Worm (Caenorhabditis elegans) whole organism, L3 larva: ENCODE measurements around the gene F21D5.4.
A peak's percentile ranks its signal among the peaks of the same experiment; 100 is the strongest.
"Not testable (repeated sequence)": the region's sequence is repeated elsewhere in the genome, so short reads cannot be mapped to it uniquely, and the experiment has no call there.

Source experiments
- ama-1 ChIP-seq: fragments of 150-350 bp; optimal IDR thresholded peaks from 2 replicates; lab custom pipeline; 2018
- ceh-28 ChIP-seq: fragments of 150-350 bp; optimal IDR thresholded peaks from 2 replicates; lab custom pipeline; 2014; ENCODE audit warnings: missing biosample characterization, missing genetic modification reagents, missing genetic modification characterization
- egl-5 ChIP-seq: fragments of 150-350 bp; optimal IDR thresholded peaks from 2 replicates; lab custom pipeline; 2017; ENCODE audit warnings: missing biosample characterization, missing genetic modification reagents, missing genetic modification characterization, inconsistent platforms
- elt-3 ChIP-seq, 3 experiments: fragments of 150-350 bp in 1 of 3; sonication (generic microtip) in 2 of 3; optimal IDR thresholded peaks; 2 replicates in 2 of 3; 4 replicates in 1 of 3; lab custom pipeline; 2014 to 2017; ENCODE audit warnings: missing biosample characterization in 3 of 3, missing genetic modification characterization in 3 of 3
- eor-1 ChIP-seq, 2 experiments: fragments of 150-350 bp; optimal IDR thresholded peaks; 2 replicates each; lab custom pipeline; 2014 to 2018; ENCODE audit warnings: missing biosample characterization in 2 of 2, missing genetic modification characterization in 2 of 2
- hmg-11 ChIP-seq: sonication (generic microtip); optimal IDR thresholded peaks from 2 replicates; lab custom pipeline; 2016; ENCODE audit warnings: missing genetic modification characterization, missing compliant biosample characterization
- lsy-12 ChIP-seq: sonication (generic microtip); optimal IDR thresholded peaks from 2 replicates; lab custom pipeline; 2016; ENCODE audit warnings: mild to moderate bottlenecking, missing genetic modification characterization, missing compliant biosample characterization
- mml-1 ChIP-seq: fragments of 150-350 bp; sonication (generic microtip); optimal IDR thresholded peaks from 3 replicates; lab custom pipeline; 2014; ENCODE audit warnings: missing biosample characterization, missing genetic modification characterization
- nfya-1 ChIP-seq: sonication (generic microtip); optimal IDR thresholded peaks from 2 replicates; lab custom pipeline; 2017; ENCODE audit warnings: missing genetic modification characterization, mild to moderate bottlenecking, missing compliant biosample characterization, antibody characterized with exemption, moderate library complexity; ENCODE audit not compliant: insufficient read depth
- nhr-237 ChIP-seq: fragments of 150-350 bp; optimal IDR thresholded peaks from 2 replicates; lab custom pipeline; 2014; ENCODE audit warnings: missing biosample characterization, missing genetic modification characterization
- nhr-28 ChIP-seq: fragments of 150-350 bp; optimal IDR thresholded peaks from 2 replicates; lab custom pipeline; 2014; ENCODE audit warnings: missing biosample characterization, missing genetic modification characterization
- nhr-43 ChIP-seq: sonication (generic microtip); optimal IDR thresholded peaks from 2 replicates; lab custom pipeline; 2016; ENCODE audit warnings: mild to moderate bottlenecking, missing genetic modification characterization, missing compliant biosample characterization; ENCODE audit not compliant: poor library complexity, severe bottlenecking
- nhr-67 ChIP-seq: fragments of 150-350 bp; optimal IDR thresholded peaks from 2 replicates; lab custom pipeline; 2014; ENCODE audit warnings: missing biosample characterization, missing genetic modification characterization
- nhr-76 ChIP-seq: fragments of 150-350 bp; sonication (generic microtip); optimal IDR thresholded peaks from 5 replicates; lab custom pipeline; 2014; ENCODE audit warnings: missing biosample characterization, missing genetic modification characterization
- pha-4 ChIP-seq: fragments of 150-350 bp; optimal IDR thresholded peaks from 2 replicates; lab custom pipeline; 2014; ENCODE audit warnings: missing biosample characterization, missing genetic modification reagents, missing genetic modification characterization
- sea-2 ChIP-seq: fragments of 150-350 bp; sonication (generic microtip); optimal IDR thresholded peaks from 4 replicates; lab custom pipeline; 2014; ENCODE audit warnings: missing biosample characterization, missing genetic modification reagents, missing genetic modification characterization
- skn-1 ChIP-seq: fragments of 150-350 bp; optimal IDR thresholded peaks from 2 replicates; lab custom pipeline; 2014; ENCODE audit warnings: missing biosample characterization, missing genetic modification characterization
- ztf-11 ChIP-seq: fragments of 150-350 bp; optimal IDR thresholded peaks from 2 replicates; lab custom pipeline; 2014; ENCODE audit warnings: missing biosample characterization, missing genetic modification characterization

F21D5.4 gene

DNA sequence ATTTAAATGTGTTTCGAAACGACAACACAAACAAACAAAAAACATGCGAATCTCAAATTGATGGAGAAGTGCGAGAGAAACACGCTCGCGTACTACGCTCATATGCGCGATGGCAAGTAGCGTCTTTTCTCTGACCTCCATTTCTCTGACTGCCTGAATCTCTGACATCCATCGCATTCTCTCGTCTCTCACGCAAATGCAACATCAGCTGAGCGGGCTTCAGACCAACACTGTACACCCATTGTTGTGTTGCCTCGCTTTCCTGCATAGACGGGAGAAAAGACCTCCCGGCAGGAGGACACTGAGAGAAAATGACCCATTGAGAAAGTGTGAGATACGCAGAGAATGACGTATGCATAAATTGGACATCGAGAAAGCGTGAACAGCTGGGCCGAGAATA is 44.3 kb downstream of the F21D5.4 start (continued):
- TF ChIP-seq sea-2 (peak; percentile 16), ztf-11 (tag; lab: Kevin White, UChicago) (no peak), hmg-11 (tag; lab: Kevin White, UChicago) (peak; percentile 83)

DNA sequence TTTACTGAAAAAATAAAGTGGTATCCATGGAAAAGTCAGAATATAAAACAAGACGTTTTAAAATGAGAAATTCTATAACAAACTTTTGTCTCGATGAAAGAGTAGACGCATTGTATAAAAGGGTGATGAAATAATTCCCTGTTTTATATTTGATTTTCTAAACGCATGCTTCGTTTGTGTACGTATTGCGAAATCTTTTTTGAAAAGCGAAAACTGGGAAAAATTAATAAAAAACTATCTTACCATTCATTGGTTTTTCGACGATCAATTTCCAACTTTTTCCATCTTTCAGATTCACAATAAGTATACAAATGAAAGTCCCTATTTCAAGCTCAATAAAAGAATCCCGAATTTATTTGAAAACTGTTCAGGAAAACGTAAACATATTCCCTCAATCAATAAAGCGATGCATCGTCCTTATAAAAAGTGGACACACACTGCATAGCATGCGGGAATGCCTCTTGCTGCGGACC is 47.0 kb downstream of the F21D5.4 start, which contains the start of gene C33D9.13:
Gene C33D9.13 (minus strand): TSS at position 423 of the 473 bp plus-strand sequence.
- TF ChIP-seq ceh-28 (tag; lab: Kevin White, UChicago) = peak; percentile 1
- TF ChIP-seq ama-1 (lab: Kevin White, UChicago) = no peak
- TF ChIP-seq nhr-28 (tag; lab: Kevin White, UChicago) = no peak
- no peak for TF ChIP-seq nhr-43 (tag; lab: Kevin White, UChicago)
- no peak for TF ChIP-seq mml-1 (tag; lab: Kevin White, UChicago)
- peak; percentile 21 for TF ChIP-seq pha-4
- TF ChIP-seq elt-3 (tag; optimal IDR thresholded peaks at IDR 0.05; lab: Kevin White, UChicago) = no peak
- TF ChIP-seq lsy-12 (tag; lab: Kevin White, UChicago) = no peak
- TF ChIP-seq eor-1 (tag; optimal IDR thresholded peaks at IDR 0.05; lab: Kevin White, UChicago) = no peak
- no peak for TF ChIP-seq nhr-237

DNA sequence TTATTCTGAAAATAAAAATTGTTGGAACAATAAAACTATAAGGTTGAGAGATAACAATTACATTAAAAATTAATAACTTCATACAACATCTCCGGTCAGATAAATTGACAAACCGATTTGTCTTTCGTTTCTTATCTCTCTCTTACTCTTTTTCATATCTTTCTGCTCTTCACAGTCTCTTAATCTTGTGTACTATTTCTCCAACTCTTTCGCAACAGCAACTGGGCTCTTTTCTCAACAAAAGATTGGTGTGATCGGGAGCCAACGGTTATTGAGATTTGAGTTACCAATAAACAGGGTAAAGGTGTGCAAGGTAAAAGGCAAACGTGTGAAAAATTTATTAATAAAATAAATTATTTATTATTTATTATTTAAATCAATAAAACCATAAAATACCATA is 48.8 kb downstream of the F21D5.4 start, which contains the start of gene C33D9.8:
Gene C33D9.8 (minus strand): TSS at position 99 of the 400 bp plus-strand sequence.
- TF ChIP-seq pha-4 (peak; percentile 30), skn-1 (no peak), nhr-76 (tag; lab: Kevin White, UChicago) (no peak), nfya-1 (tag; lab: Kevin White, UChicago) (peak; percentile 7)

DNA sequence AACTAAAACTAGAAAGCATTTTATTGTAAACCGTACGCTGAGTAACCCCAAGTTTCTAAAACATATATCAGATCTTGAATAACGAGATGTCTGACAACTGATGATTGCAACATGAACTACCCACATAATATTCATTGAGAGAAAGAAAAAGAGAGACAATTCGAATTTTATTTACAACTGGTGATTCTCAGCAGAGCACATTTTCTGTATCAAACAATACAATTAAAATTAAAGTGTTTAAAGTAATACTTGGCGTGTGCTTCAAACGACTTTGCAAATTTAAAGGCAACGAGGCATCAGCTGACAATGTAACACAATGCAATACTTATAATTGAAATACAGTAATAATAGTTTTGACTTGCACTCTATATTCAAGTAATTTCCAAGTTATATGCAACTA is 50.2 kb downstream of the F21D5.4 start, which contains the start of gene C33D9.10:
Gene C33D9.10 (minus strand): TSS at position 101 of the 400 bp plus-strand sequence.
- TF ChIP-seq nhr-67 (tag; lab: Kevin White, UChicago); egl-5 (tag; lab: Kevin White, UChicago); pha-4: not testable (repeated sequence)
